Worm (Caenorhabditis elegans) whole organism, L3 larva: ENCODE data around the gene str-134.

Experiments
- R02D3.7 ChIP-seq: fragments of 150-350 bp; optimal IDR thresholded peaks from 2 replicates; lab custom pipeline; 2014; ENCODE audit warnings: missing biosample characterization, missing genetic modification characterization
- ZK546.5 ChIP-seq: sonication (generic microtip); optimal IDR thresholded peaks from 2 replicates; lab custom pipeline; 2017; ENCODE audit warnings: missing biosample characterization, missing genetic modification characterization
- ama-1 ChIP-seq: fragments of 150-350 bp; optimal IDR thresholded peaks from 2 replicates; lab custom pipeline; 2018
- ceh-16 ChIP-seq: sonication (generic microtip); optimal IDR thresholded peaks from 2 replicates; lab custom pipeline; 2017; ENCODE audit warnings: missing biosample characterization, missing genetic modification characterization
- ceh-28 ChIP-seq: fragments of 150-350 bp; optimal IDR thresholded peaks from 2 replicates; lab custom pipeline; 2014; ENCODE audit warnings: missing biosample characterization, missing genetic modification reagents, missing genetic modification characterization
- ceh-82 ChIP-seq: fragments of 150-350 bp; optimal IDR thresholded peaks from 2 replicates; lab custom pipeline; 2014; ENCODE audit warnings: missing biosample characterization, missing genetic modification characterization
- ceh-9 ChIP-seq: sonication (generic microtip); optimal IDR thresholded peaks from 2 replicates; lab custom pipeline; 2018; ENCODE audit warnings: missing biosample characterization, missing genetic modification characterization
- egl-27 ChIP-seq: sonication (generic microtip); optimal IDR thresholded peaks from 4 replicates; lab custom pipeline; 2017; ENCODE audit warnings: missing biosample characterization, missing genetic modification reagents, missing genetic modification characterization
- egl-5 ChIP-seq: fragments of 150-350 bp; optimal IDR thresholded peaks from 2 replicates; lab custom pipeline; 2017; ENCODE audit warnings: missing biosample characterization, missing genetic modification reagents, missing genetic modification characterization, inconsistent platforms
- elt-1 ChIP-seq: fragments of 150-350 bp; optimal IDR thresholded peaks from 2 replicates; lab custom pipeline; 2014; ENCODE audit warnings: missing biosample characterization, missing genetic modification characterization
- elt-2 ChIP-seq: sonication (generic microtip); optimal IDR thresholded peaks from 2 replicates; lab custom pipeline; 2016; ENCODE audit warnings: missing genetic modification reagents, mild to moderate bottlenecking, missing genetic modification characterization, missing compliant biosample characterization
- eor-1 ChIP-seq, 2 experiments: fragments of 150-350 bp; optimal IDR thresholded peaks; 2 replicates each; lab custom pipeline; 2014 to 2018; ENCODE audit warnings: missing biosample characterization in 2 of 2, missing genetic modification characterization in 2 of 2
- fkh-10 ChIP-seq: sonication (generic microtip); optimal IDR thresholded peaks from 2 replicates; lab custom pipeline; 2017; ENCODE audit warnings: missing biosample characterization, missing genetic modification reagents, missing genetic modification characterization
- fkh-2 ChIP-seq: fragments of 150-350 bp; optimal IDR thresholded peaks from 2 replicates; lab custom pipeline; 2014; ENCODE audit warnings: missing biosample characterization, missing genetic modification reagents, missing genetic modification characterization
- fos-1 ChIP-seq: fragments of 150-350 bp; optimal IDR thresholded peaks from 2 replicates; lab custom pipeline; 2014; ENCODE audit warnings: missing biosample characterization, missing genetic modification characterization
- jun-1 ChIP-seq: fragments of 150-350 bp; optimal IDR thresholded peaks from 2 replicates; lab custom pipeline; 2014; ENCODE audit warnings: missing biosample characterization, missing genetic modification reagents, missing genetic modification characterization
- lin-15B ChIP-seq: fragments of 150-350 bp; optimal IDR thresholded peaks from 2 replicates; lab custom pipeline; 2014; ENCODE audit warnings: missing biosample characterization, missing genetic modification characterization
- lin-39 ChIP-seq: fragments of 150-350 bp; optimal IDR thresholded peaks from 2 replicates; lab custom pipeline; 2018; ENCODE audit warnings: missing biosample characterization, missing genetic modification reagents, missing genetic modification characterization
- lsy-12 ChIP-seq: sonication (generic microtip); optimal IDR thresholded peaks from 2 replicates; lab custom pipeline; 2016; ENCODE audit warnings: mild to moderate bottlenecking, missing genetic modification characterization, missing compliant biosample characterization
- mdl-1 ChIP-seq: fragments of 150-350 bp; optimal IDR thresholded peaks from 2 replicates; lab custom pipeline; 2014; ENCODE audit warnings: missing biosample characterization, missing genetic modification characterization
- nfya-1 ChIP-seq: sonication (generic microtip); optimal IDR thresholded peaks from 2 replicates; lab custom pipeline; 2017; ENCODE audit warnings: missing genetic modification characterization, mild to moderate bottlenecking, missing compliant biosample characterization, antibody characterized with exemption, moderate library complexity; ENCODE audit not compliant: insufficient read depth
- nhr-11 ChIP-seq: fragments of 150-350 bp; optimal IDR thresholded peaks from 2 replicates; lab custom pipeline; 2014; ENCODE audit warnings: missing biosample characterization, missing genetic modification characterization
- nhr-12 ChIP-seq: fragments of 150-350 bp; optimal IDR thresholded peaks from 2 replicates; lab custom pipeline; 2014; ENCODE audit warnings: missing biosample characterization, missing genetic modification characterization
- nhr-23 ChIP-seq: fragments of 150-350 bp; optimal IDR thresholded peaks from 2 replicates; lab custom pipeline; 2014; ENCODE audit warnings: missing biosample characterization, missing genetic modification reagents, missing genetic modification characterization
- nhr-237 ChIP-seq: fragments of 150-350 bp; optimal IDR thresholded peaks from 2 replicates; lab custom pipeline; 2014; ENCODE audit warnings: missing biosample characterization, missing genetic modification characterization
- nhr-25 ChIP-seq: sonication (generic microtip); optimal IDR thresholded peaks from 2 replicates; lab custom pipeline; 2017; ENCODE audit warnings: missing biosample characterization, missing genetic modification characterization
- nhr-28 ChIP-seq: fragments of 150-350 bp; optimal IDR thresholded peaks from 2 replicates; lab custom pipeline; 2014; ENCODE audit warnings: missing biosample characterization, missing genetic modification characterization
- nhr-43 ChIP-seq: sonication (generic microtip); optimal IDR thresholded peaks from 2 replicates; lab custom pipeline; 2016; ENCODE audit warnings: mild to moderate bottlenecking, missing genetic modification characterization, missing compliant biosample characterization; ENCODE audit not compliant: poor library complexity, severe bottlenecking
- nhr-67 ChIP-seq: fragments of 150-350 bp; optimal IDR thresholded peaks from 2 replicates; lab custom pipeline; 2014; ENCODE audit warnings: missing biosample characterization, missing genetic modification characterization
- nhr-76 ChIP-seq: fragments of 150-350 bp; sonication (generic microtip); optimal IDR thresholded peaks from 5 replicates; lab custom pipeline; 2014; ENCODE audit warnings: missing biosample characterization, missing genetic modification characterization
- nhr-77 ChIP-seq: fragments of 150-350 bp; optimal IDR thresholded peaks from 2 replicates; lab custom pipeline; 2014; ENCODE audit warnings: missing biosample characterization, missing genetic modification characterization
- pha-4 ChIP-seq: fragments of 150-350 bp; optimal IDR thresholded peaks from 2 replicates; lab custom pipeline; 2014; ENCODE audit warnings: missing biosample characterization, missing genetic modification reagents, missing genetic modification characterization
- pqm-1 ChIP-seq: fragments of 150-350 bp; optimal IDR thresholded peaks from 2 replicates; lab custom pipeline; 2017; ENCODE audit warnings: missing biosample characterization, missing genetic modification characterization, inconsistent platforms
- sea-2 ChIP-seq: fragments of 150-350 bp; sonication (generic microtip); optimal IDR thresholded peaks from 4 replicates; lab custom pipeline; 2014; ENCODE audit warnings: missing biosample characterization, missing genetic modification reagents, missing genetic modification characterization
- skn-1 ChIP-seq: fragments of 150-350 bp; optimal IDR thresholded peaks from 2 replicates; lab custom pipeline; 2014; ENCODE audit warnings: missing biosample characterization, missing genetic modification characterization
- snpc-4 ChIP-seq: fragments of 150-350 bp; optimal IDR thresholded peaks from 2 replicates; lab custom pipeline; 2014; ENCODE audit warnings: missing biosample characterization, missing genetic modification characterization
- tbx-2 ChIP-seq: sonication (generic microtip); optimal IDR thresholded peaks from 2 replicates; lab custom pipeline; 2016; ENCODE audit warnings: mild to moderate bottlenecking, missing genetic modification characterization, missing compliant biosample characterization
- unc-62 ChIP-seq: fragments of 150-350 bp; sonication (generic microtip); optimal IDR thresholded peaks from 4 replicates; lab custom pipeline; 2014; ENCODE audit warnings: missing biosample characterization, missing genetic modification reagents, missing genetic modification characterization
- zag-1 ChIP-seq: fragments of 150-350 bp; optimal IDR thresholded peaks from 2 replicates; lab custom pipeline; 2014; ENCODE audit warnings: missing biosample characterization, missing genetic modification characterization

str-134 gene

DNA sequence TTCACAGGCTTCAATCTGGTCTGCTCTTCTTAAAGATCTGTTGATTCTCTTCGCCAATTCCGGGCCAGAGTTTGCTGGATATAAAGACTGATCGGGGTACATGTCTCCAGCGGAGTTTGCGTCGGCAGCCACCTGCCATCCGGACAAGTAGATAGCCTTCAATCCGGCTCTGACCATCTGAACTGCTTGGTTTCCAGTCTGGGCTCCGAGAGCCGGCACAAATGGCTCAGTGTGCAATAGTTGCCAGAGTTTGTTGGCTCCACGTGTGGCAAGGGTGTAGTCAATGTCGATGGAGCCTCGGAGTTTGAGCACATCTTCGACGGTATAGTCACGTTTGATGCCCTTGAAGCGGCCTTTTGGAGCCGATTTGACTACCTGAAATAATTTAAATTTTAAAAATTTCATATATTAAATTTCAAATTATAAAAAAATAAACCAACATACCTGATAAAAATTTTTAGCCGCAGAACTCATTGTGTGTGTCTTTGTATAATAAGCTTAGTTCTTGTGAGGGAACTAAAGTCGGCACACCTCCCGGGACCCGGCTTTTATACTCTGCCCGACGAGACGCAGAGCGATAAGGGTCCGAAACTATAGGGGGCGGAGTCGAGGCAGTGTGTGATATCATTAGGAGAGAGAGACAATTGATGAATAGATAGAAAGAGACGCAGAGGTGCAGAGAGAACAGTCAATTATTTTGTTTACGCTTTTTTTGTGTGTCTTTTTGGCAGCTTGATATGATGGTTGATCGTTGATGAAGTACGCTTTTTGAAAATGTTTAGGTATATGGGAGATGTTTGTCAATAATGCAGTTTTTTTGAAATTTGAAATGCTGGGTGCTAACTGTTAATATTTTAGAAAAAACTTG, 15.7 kb upstream of the str-134 start, which contains the start of the genes icl-1 and srh-2:
Gene icl-1, minus strand, starts transcription at position 521 of the 868 bp plus-strand sequence.
Gene srh-2, plus strand, starts transcription at position 818 of the 868 bp plus-strand sequence.
- TF ChIP-seq egl-27: no peak
- no peak for TF ChIP-seq ceh-82 (tag; lab: Kevin White, UChicago)
- peak; percentile 65 for TF ChIP-seq pqm-1
- TF ChIP-seq ceh-28: peak; percentile 67
- peak; percentile 42 for TF ChIP-seq lsy-12 (tag; lab: Kevin White, UChicago)
- peak; percentile 71 for TF ChIP-seq nhr-23 (tag; lab: Kevin White, UChicago)
- peak; percentile 83 for TF ChIP-seq elt-2 (tag; lab: Kevin White, UChicago)
- TF ChIP-seq tbx-2 (tag; lab: Kevin White, UChicago): peak; percentile 8
- TF ChIP-seq pha-4 (tag; lab: Kevin White, UChicago): peak; percentile 79
- TF ChIP-seq nhr-25 (tag; lab: Kevin White, UChicago): peak; percentile 2
- TF ChIP-seq fos-1 (tag; lab: Kevin White, UChicago): peak; percentile 15
- peak; percentile 43 for TF ChIP-seq jun-1 (tag; lab: Kevin White, UChicago)
- TF ChIP-seq lin-15B: peak; percentile 28
- TF ChIP-seq ZK546.5: no peak
- TF ChIP-seq ama-1 (lab: Kevin White, UChicago): peak; percentile 92
- TF ChIP-seq nfya-1: peak; percentile 68
- TF ChIP-seq nhr-43: peak; percentile 73
- TF ChIP-seq nhr-77 (tag; lab: Kevin White, UChicago): no peak
- TF ChIP-seq lin-39 (tag; lab: Kevin White, UChicago): peak; percentile 11
- TF ChIP-seq, all 47 proteins: peak for 15

DNA sequence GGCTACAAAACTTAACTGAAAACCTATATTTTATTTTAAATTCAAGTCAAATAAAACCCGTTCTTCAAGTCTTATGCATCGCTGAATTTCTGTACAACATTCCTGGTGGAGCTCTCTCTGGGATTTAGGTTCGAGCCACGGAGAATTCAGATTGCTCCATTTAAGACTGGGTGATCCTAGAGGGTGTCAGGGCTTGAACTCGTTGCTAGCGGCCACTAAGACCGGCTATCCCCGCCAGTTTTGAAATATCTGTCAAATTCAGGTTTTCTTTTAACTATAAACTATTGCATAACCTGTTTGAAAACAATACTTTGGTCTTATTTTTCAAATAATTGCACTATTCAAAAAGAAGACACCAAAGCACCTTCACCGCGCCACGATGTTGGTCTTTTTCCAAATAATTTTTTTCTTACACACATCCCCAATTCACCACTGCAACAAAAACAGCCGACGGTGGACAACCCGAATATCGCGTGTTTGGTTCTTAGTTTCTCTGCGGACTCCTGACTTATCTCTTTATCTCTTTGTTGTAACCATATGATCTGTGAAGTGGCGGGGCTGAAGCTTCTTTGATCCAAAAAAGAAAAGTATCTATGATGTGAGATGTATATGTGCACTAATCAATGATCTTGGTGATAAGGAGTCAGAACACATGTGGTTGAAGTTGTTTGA, 14.5 kb upstream of the str-134 start:
- TF ChIP-seq sea-2 (GFP tag; lab: Kevin White, UChicago): no peak
- no peak for TF ChIP-seq fkh-10 (GFP tag; lab: Kevin White, UChicago)
- TF ChIP-seq elt-2 (tag; lab: Kevin White, UChicago): peak; percentile 77
- no peak for TF ChIP-seq ZK546.5
- TF ChIP-seq nhr-11 (tag; lab: Kevin White, UChicago): no peak
- no peak for TF ChIP-seq jun-1 (tag; lab: Kevin White, UChicago)
- peak; percentile 38 for TF ChIP-seq mdl-1 (tag; lab: Kevin White, UChicago)
- no peak for TF ChIP-seq egl-27
- no peak for TF ChIP-seq zag-1 (tag; lab: Kevin White, UChicago)
- TF ChIP-seq ceh-9 (tag; lab: Kevin White, UChicago): no peak
- no peak for TF ChIP-seq elt-1 (tag; lab: Kevin White, UChicago)
- no peak for TF ChIP-seq R02D3.7 (tag; lab: Kevin White, UChicago)
- TF ChIP-seq ceh-82 (tag; lab: Kevin White, UChicago): no peak
- TF ChIP-seq fkh-2 (tag; lab: Kevin White, UChicago): no peak
- no peak for TF ChIP-seq nhr-77 (tag; lab: Kevin White, UChicago)
- peak; percentile 31 for TF ChIP-seq egl-5 (tag; lab: Kevin White, UChicago)
- peak; percentile 49 for TF ChIP-seq nfya-1
- no peak for TF ChIP-seq ceh-16 (tag; lab: Kevin White, UChicago)
- no peak for TF ChIP-seq nhr-76
- TF ChIP-seq nhr-25 (tag; lab: Kevin White, UChicago): peak; percentile 46
- TF ChIP-seq nhr-67 (tag; lab: Kevin White, UChicago): no peak
- TF ChIP-seq pha-4 (tag; lab: Kevin White, UChicago): peak; percentile 53
- TF ChIP-seq nhr-28 (tag; lab: Kevin White, UChicago): no peak
- TF ChIP-seq pqm-1: peak; percentile 65
- no peak for TF ChIP-seq eor-1 (tag; optimal IDR thresholded peaks at IDR 0.05; lab: Kevin White, UChicago)
- TF ChIP-seq snpc-4 (tag; lab: Kevin White, UChicago): peak; percentile 5
- TF ChIP-seq unc-62 (GFP tag; lab: Kevin White, UChicago): no peak
- TF ChIP-seq nhr-23 (tag; lab: Kevin White, UChicago): peak; percentile 19
- TF ChIP-seq ceh-28: no peak
- no peak for TF ChIP-seq nhr-237 (tag; lab: Kevin White, UChicago)
- TF ChIP-seq nhr-43: peak; percentile 57
- TF ChIP-seq lsy-12 (tag; lab: Kevin White, UChicago): peak; percentile 7
- no peak for TF ChIP-seq nhr-12 (tag; lab: Kevin White, UChicago)
- no peak for TF ChIP-seq skn-1 (tag; lab: Kevin White, UChicago)
- TF ChIP-seq ama-1 (lab: Kevin White, UChicago): peak; percentile 50
